Fruit fly (Drosophila melanogaster) Kc167 (cell line): ENCODE results near the gene CG6418.

Experiments used
- Sin3A ChIP-seq: fragments of >200 bp; optimal IDR thresholded peaks from 2 replicates; lab custom pipeline; 2018; ENCODE audit warnings: missing external identifiers
- h ChIP-seq: fragments of >200 bp; optimal IDR thresholded peaks from 3 replicates; lab custom pipeline; 2018; ENCODE audit warnings: missing external identifiers

DNA sequence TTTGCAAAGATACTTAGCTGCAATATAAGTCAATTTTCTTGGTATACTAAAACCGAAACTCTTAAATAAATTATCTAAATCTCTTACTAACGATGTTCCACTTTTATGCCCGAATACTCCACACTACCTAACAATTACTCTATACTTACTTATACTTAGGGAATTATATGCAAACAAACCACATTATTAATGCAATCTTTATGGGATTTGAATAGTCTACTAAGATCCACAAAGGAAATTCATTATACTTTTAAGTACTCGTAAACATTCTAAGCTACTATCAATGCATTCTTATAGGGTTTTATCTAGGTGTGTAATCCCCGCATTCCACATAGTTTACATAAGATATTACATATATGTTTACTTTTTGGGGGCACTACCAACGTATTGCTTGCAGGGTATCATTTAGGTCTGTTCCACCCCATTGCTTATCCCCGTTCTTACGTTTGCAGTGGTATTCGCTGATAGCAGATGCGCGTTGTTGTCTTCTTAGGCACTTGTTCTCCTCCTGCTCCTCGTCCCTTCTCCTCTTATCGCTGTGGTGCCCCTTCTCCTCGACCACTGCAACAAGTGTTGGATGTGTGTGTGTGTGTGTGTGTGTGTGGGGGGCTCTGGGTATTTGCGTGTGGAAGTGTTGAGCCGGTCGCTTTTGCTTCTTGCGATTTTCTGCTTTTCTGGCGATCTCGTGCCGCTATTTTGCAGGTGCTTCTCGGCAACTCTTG lies 18.9 kb upstream of the CG6418 start:
- TF ChIP-seq Sin3A (no peak), h (lab: Kevin White, UChicago) (no peak)
